Fruit fly (Drosophila melanogaster) whole organism: Measurements from ENCODE around the gene CG2260.

ENCODE experiments used
- CG8478 ChIP-seq: fragments of >200 bp; optimal IDR thresholded peaks from 2 replicates; lab custom pipeline; 2018; ENCODE audit warnings: inconsistent platforms
- EcR ChIP-seq, 2 experiments: fragments of >200 bp; optimal IDR thresholded peaks; 2 replicates each; lab custom pipeline; 2017; ENCODE audit warnings: missing biosample characterization in 2 of 2, missing genetic modification characterization in 2 of 2, missing genetic modification reagents in 2 of 2
- pan ChIP-seq: fragments of >200 bp; optimal IDR thresholded peaks from 2 replicates; lab custom pipeline; 2017
- psq ChIP-seq: fragments of >200 bp; optimal IDR thresholded peaks from 2 replicates; lab custom pipeline; 2017
- usp ChIP-seq: fragments of >200 bp; optimal IDR thresholded peaks from 2 replicates; lab custom pipeline; 2017; ENCODE audit warnings: missing biosample characterization, missing genetic modification characterization, mixed read lengths

dm6 chrX:8129204-8129997, 8.5 kb upstream of the CG2260 start, which contains the start of gene CG2116:
- no peak for TF ChIP-seq pan (lab: Kevin White, UChicago)
- no peak for TF ChIP-seq CG8478 (lab: Kevin White, UChicago)
- no peak for TF ChIP-seq EcR (GFP tag; optimal IDR thresholded peaks at IDR 0.05; lab: Kevin White, UChicago)
- TF ChIP-seq psq (lab: Kevin White, UChicago): no peak
- no peak for TF ChIP-seq usp (GFP tag; lab: Kevin White, UChicago)
